Worm (Caenorhabditis elegans): ENCODE results near the gene srb-6.
A peak's percentile ranks its signal among the peaks of the same experiment; 100 is the strongest.

srb-6 gene

ce11 chrII:10187808-10188207, 6.9 kb upstream of the srb-6 start, which contains the start of gene srd-2:
TSS of gene srd-2 (minus strand) at chrII:10187908.
- no peak for TF ChIP-seq gmeb-2 (tag; optimal IDR thresholded peaks at IDR 0.05)
- no peak for TF ChIP-seq ceh-45 (GFP tag; IDR thresholded peaks at IDR 0.05)
- TF ChIP-seq fax-1 (tag; optimal IDR thresholded peaks at IDR 0.05): no peak
- TF ChIP-seq elt-4 (tag; optimal IDR thresholded peaks at IDR 0.05): no peak
- TF ChIP-seq nhr-11 (tag; optimal IDR thresholded peaks at IDR 0.05): no peak
- no peak for TF ChIP-seq nfya-1 (tag; optimal IDR thresholded peaks at IDR 0.05)
- no peak for TF ChIP-seq ceh-31 (tag; optimal IDR thresholded peaks at IDR 0.05)
- TF ChIP-seq unc-55 (GFP tag; optimal IDR thresholded peaks at IDR 0.05): no peak
- no peak for TF ChIP-seq ceh-34 (tag; optimal IDR thresholded peaks at IDR 0.05)
- TF ChIP-seq ttx-3 (tag; optimal IDR thresholded peaks at IDR 0.05): no peak

DNA sequence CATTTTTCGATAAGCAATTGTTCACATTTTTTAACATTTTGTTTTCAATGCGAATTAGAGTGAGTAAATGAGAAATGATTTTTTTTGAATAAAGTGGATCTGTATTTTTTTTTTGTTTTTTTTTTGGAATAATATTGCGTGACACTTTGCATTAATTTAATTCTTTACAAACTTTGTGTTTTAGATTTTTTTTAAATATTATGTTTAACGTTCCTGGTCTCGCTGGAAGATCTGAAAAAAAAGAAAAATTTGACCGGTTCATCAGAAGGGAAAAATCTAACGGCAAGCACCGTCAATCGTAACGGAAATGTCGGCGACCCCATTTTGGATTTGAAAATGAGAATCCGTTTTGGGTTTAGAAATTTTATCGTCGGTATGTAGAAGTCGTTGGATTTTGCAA, 5.3 kb upstream of the srb-6 start, which contains the start of gene cdc-25.4:
Gene cdc-25.4, minus strand, starts transcription at position 101 of the 400 bp plus-strand sequence.
- no peak for TF ChIP-seq nhr-11 (tag; optimal IDR thresholded peaks at IDR 0.05)
- no peak for TF ChIP-seq hlh-8 (tag; optimal IDR thresholded peaks at IDR 0.05)
- no peak for TF ChIP-seq F13H6.1 (tag; optimal IDR thresholded peaks at IDR 0.05)
- no peak for TF ChIP-seq ceh-24 (tag; optimal IDR thresholded peaks at IDR 0.05)
- no peak for TF ChIP-seq fkh-10 (GFP tag; optimal IDR thresholded peaks at IDR 0.05)
- no peak for TF ChIP-seq gmeb-2 (tag; optimal IDR thresholded peaks at IDR 0.05)
- TF ChIP-seq K09A11.1 (tag; optimal IDR thresholded peaks at IDR 0.05; ENCODE audit: insufficient read depth): no peak
- TF ChIP-seq unc-3 (GFP tag; conservative IDR thresholded peaks at IDR 0.05): no peak
- no peak for TF ChIP-seq unc-3 (tag; optimal IDR thresholded peaks at IDR 0.05)
- no peak for TF ChIP-seq ceh-34 (tag; optimal IDR thresholded peaks at IDR 0.05)
- no peak for TF ChIP-seq rnt-1 (tag; optimal IDR thresholded peaks at IDR 0.05)
- no peak for TF ChIP-seq sox-4 (tag; optimal IDR thresholded peaks at IDR 0.05)

DNA sequence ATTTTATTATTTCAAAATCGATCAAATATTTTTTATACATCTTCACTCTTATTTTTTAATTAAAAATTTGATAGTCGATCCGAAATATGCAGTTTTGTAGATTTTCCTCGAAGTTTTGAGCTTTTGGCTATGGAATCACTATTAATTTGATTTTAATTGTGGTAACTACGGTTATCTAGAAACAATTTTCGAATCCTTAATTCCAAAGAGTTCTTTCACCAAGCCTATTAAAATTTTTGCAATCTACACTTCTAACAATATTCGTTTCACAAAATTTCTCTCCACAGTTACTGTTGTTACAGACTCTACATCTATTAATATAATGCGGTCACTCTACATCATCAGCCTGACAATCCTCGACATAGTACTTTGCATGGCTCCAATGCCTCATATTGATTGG, 2.5 kb upstream of the srb-6 start, which contains the start of gene R05H5.7:
Gene R05H5.7, plus strand, starts transcription at position 301 of the 400 bp plus-strand sequence.
- TF ChIP-seq ceh-22 (tag; optimal IDR thresholded peaks at IDR 0.05) (no peak), ceh-45 (GFP tag; IDR thresholded peaks at IDR 0.05) (no peak), nfya-1 (tag; optimal IDR thresholded peaks at IDR 0.05) (no peak), zip-5 (tag; optimal IDR thresholded peaks at IDR 0.05) (no peak), ref-2 (tag; optimal IDR thresholded peaks at IDR 0.05) (no peak), lim-6 (tag; optimal IDR thresholded peaks at IDR 0.05) (no peak), pha-2 (tag; optimal IDR thresholded peaks at IDR 0.05) (no peak), gmeb-2 (tag; optimal IDR thresholded peaks at IDR 0.05) (no peak), npax-4 (tag; optimal IDR thresholded peaks at IDR 0.05) (no peak), ceh-14 (tag; optimal IDR thresholded peaks at IDR 0.05) (no peak), ama-1 (optimal IDR thresholded peaks at IDR 0.05) (no peak), mec-3 (tag; optimal IDR thresholded peaks at IDR 0.05; ENCODE audit: borderline replicate concordance) (no peak), pax-1 (tag; optimal IDR thresholded peaks at IDR 0.05) (no peak), tbx-7 (tag; optimal IDR thresholded peaks at IDR 0.05) (no peak), unc-3 (GFP tag; conservative IDR thresholded peaks at IDR 0.05) (no peak), unc-3 (tag; optimal IDR thresholded peaks at IDR 0.05) (no peak), T23F11.4 (GFP tag; optimal IDR thresholded peaks at IDR 0.05) (no peak), eyg-1 (tag; optimal IDR thresholded peaks at IDR 0.05) (no peak), sox-4 (tag; optimal IDR thresholded peaks at IDR 0.05) (no peak), dve-1 (tag; optimal IDR thresholded peaks at IDR 0.05) (no peak), Y22D7AL.16 (tag; optimal IDR thresholded peaks at IDR 0.05) (no peak)

DNA sequence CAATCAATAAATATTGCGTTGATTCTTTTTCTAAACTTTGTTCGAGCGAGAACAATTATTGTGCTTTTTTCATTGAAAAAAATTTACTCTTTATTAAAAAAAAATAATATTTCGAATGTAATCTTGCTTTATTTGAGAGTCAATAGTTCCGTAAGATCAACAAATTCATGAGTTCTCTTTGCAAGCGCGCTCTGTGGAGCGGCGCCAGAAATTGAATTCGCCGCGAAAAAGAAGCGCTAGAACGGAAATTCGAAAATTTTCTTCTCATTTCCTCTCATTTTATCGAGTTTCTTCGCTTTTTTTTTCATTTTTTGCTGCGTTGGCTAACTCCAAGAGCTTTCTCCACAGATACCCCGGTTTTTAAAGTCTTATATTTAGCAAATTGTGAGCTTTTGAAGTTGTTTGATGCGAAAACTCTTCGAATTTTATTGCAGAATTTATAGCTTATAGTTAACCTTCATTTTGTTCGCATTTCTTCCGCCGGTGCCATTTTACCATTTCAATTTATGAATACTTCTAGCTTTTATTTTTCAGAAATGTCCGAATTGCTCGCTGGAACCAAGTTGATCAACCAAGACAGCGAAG, 2.5 kb downstream of the srb-6 start, which contains the start of gene R05H5.3:
Gene R05H5.3, plus strand, starts transcription at position 535 of the 585 bp plus-strand sequence.
- TF ChIP-seq unc-42 (tag; optimal IDR thresholded peaks at IDR 0.05): peak; percentile 55
- TF ChIP-seq pha-2 (tag; optimal IDR thresholded peaks at IDR 0.05): no peak

DNA sequence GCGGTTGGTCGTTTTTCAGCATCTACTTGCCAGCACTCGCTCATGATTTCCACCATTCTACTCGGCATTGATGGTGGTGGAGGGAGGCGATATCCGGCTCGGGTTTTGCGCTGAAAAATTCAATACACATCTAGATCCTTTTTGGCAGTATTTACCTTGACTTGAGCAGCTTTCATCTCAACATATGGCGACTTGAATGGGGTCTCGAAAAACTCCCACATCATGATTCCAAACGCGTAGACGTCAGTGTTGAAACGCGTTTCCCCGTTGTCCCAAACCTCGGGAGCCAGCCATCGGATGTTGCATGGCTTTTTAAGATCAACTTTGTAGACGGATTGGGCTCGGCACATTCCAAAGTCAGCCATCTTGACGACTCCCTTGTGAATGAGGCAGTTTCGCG, 3.8 kb downstream of the srb-6 start:
- no peak for TF ChIP-seq ceh-9 (tag; optimal IDR thresholded peaks at IDR 0.05)
